Worm (Caenorhabditis elegans) whole organism, L1 larva: ENCODE data around the gene cpg-1.

ENCODE experiments used
- blmp-1 ChIP-seq: fragments of 150-350 bp; optimal IDR thresholded peaks from 2 replicates; lab custom pipeline; 2014; ENCODE audit warnings: missing biosample characterization, missing genetic modification characterization
- ceh-8 ChIP-seq: fragments of 200-800 bp; sonication (Bioruptor generic); optimal IDR thresholded peaks from 2 replicates; lab custom pipeline; 2018; ENCODE audit warnings: mild to moderate bottlenecking, missing genetic modification characterization, moderate library complexity, missing compliant biosample characterization
- ceh-82 ChIP-seq, 3 experiments: fragments of 150-350 bp in 1 of 3; sonication (generic microtip) in 2 of 3; optimal IDR thresholded peaks; 2 replicates each; lab custom pipeline; 2014 to 2017; ENCODE audit warnings: missing biosample characterization in 3 of 3, missing genetic modification characterization in 3 of 3
- ceh-88 ChIP-seq: fragments of 200-800 bp; sonication (Bioruptor generic); IDR thresholded peaks from 2 replicates; pipeline ENCODE4 v1.3.6; 2022; ENCODE audit warnings: missing genetic modification characterization, missing compliant biosample characterization
- ceh-90 ChIP-seq: sonication (generic microtip); optimal IDR thresholded peaks from 2 replicates; lab custom pipeline; 2016; ENCODE audit warnings: missing genetic modification characterization, missing compliant biosample characterization
- ces-1 ChIP-seq: fragments of 150-350 bp; optimal IDR thresholded peaks from 2 replicates; lab custom pipeline; 2014; ENCODE audit warnings: missing biosample characterization, missing genetic modification reagents, missing genetic modification characterization
- dpl-1 ChIP-seq, 3 experiments: fragments of 150-350 bp in 2 of 3; sonication (generic microtip) in 1 of 3; optimal IDR thresholded peaks; 2 replicates each; lab custom pipeline; 2014 to 2017; ENCODE audit warnings: missing biosample characterization in 3 of 3, missing genetic modification characterization in 3 of 3, missing genetic modification reagents in 3 of 3
- dsc-1 ChIP-seq: sonication (generic microtip); optimal IDR thresholded peaks from 2 replicates; lab custom pipeline; 2016; ENCODE audit warnings: mild to moderate bottlenecking, missing genetic modification characterization, missing compliant biosample characterization
- efl-1 ChIP-seq, 4 experiments: fragments of 150-350 bp; optimal IDR thresholded peaks in 3 of 4; peaks in 1 of 4; 1 replicate in 1 of 4; 2 replicates in 3 of 4; lab custom pipeline; 2014; ENCODE audit warnings: missing biosample characterization in 2 of 4, missing genetic modification characterization in 2 of 4, missing genetic modification reagents in 2 of 4
- egl-13 ChIP-seq: sonication (generic microtip); optimal IDR thresholded peaks from 2 replicates; lab custom pipeline; 2016; ENCODE audit warnings: missing genotype, missing genetic modification reagents, missing genetic modification characterization, missing compliant biosample characterization
- elt-2 ChIP-seq: sonication (generic microtip); optimal IDR thresholded peaks from 2 replicates; lab custom pipeline; 2016; ENCODE audit warnings: missing genetic modification characterization, mild to moderate bottlenecking, inconsistent platforms, missing compliant biosample characterization, missing genetic modification reagents
- elt-3 ChIP-seq, 6 experiments: fragments of 150-350 bp in 1 of 6; sonication (generic microtip); optimal IDR thresholded peaks; 2 replicates each; lab custom pipeline; 2017 to 2018; ENCODE audit warnings: missing biosample characterization in 6 of 6, missing genetic modification characterization in 6 of 6, inconsistent platforms in 1 of 6
- fkh-10 ChIP-seq: sonication (generic microtip); optimal IDR thresholded peaks from 2 replicates; lab custom pipeline; 2017; ENCODE audit warnings: missing biosample characterization, missing genetic modification reagents, missing genetic modification characterization
- fkh-4 ChIP-seq: sonication (generic microtip); optimal IDR thresholded peaks from 2 replicates; lab custom pipeline; 2016; ENCODE audit warnings: missing compliant biosample characterization, missing genetic modification characterization, borderline replicate concordance
- fkh-8 ChIP-seq: sonication (generic microtip); optimal IDR thresholded peaks from 2 replicates; lab custom pipeline; 2016; ENCODE audit warnings: mild to moderate bottlenecking, missing genetic modification characterization, missing compliant biosample characterization
- hpl-2 ChIP-seq: fragments of 150-350 bp; optimal IDR thresholded peaks from 2 replicates; lab custom pipeline; 2014; ENCODE audit warnings: missing biosample characterization, missing genetic modification reagents, missing genetic modification characterization
- isw-1 ChIP-seq: fragments of 200-800 bp; sonication (Bioruptor generic); IDR thresholded peaks from 2 replicates; pipeline ENCODE4 v1.3.6; 2022; ENCODE audit warnings: missing genetic modification characterization, missing compliant biosample characterization
- jun-1 ChIP-seq: fragments of 150-350 bp; optimal IDR thresholded peaks from 2 replicates; lab custom pipeline; 2014; ENCODE audit warnings: missing biosample characterization, missing genetic modification reagents, missing genetic modification characterization
- lin-14 ChIP-seq: fragments of 200-800 bp; sonication (Bioruptor generic); optimal IDR thresholded peaks from 2 replicates; lab custom pipeline; 2018; ENCODE audit warnings: mild to moderate bottlenecking, missing genetic modification characterization, moderate library complexity, missing compliant biosample characterization
- lin-35 ChIP-seq, 2 experiments: fragments of 150-350 bp; optimal IDR thresholded peaks; 2 replicates each; lab custom pipeline; 2014; ENCODE audit warnings: missing biosample characterization in 2 of 2, missing genetic modification characterization in 2 of 2, missing genetic modification reagents in 2 of 2
- lin-39 ChIP-seq: fragments of 150-350 bp; optimal IDR thresholded peaks from 2 replicates; lab custom pipeline; 2014; ENCODE audit warnings: missing biosample characterization, missing genetic modification reagents, missing genetic modification characterization
- lsy-2 ChIP-seq, 2 experiments: fragments of 150-350 bp; optimal IDR thresholded peaks; 2 replicates each; lab custom pipeline; 2014; ENCODE audit warnings: missing biosample characterization in 2 of 2, missing genetic modification characterization in 2 of 2
- mdl-1 ChIP-seq, 2 experiments: fragments of 150-350 bp; optimal IDR thresholded peaks; 2 replicates each; lab custom pipeline; 2014 to 2017; ENCODE audit warnings: missing biosample characterization in 2 of 2, missing genetic modification characterization in 2 of 2, inconsistent platforms in 1 of 2
- mep-1 ChIP-seq: fragments of 150-350 bp; optimal IDR thresholded peaks from 2 replicates; lab custom pipeline; 2014; ENCODE audit warnings: missing biosample characterization, missing genetic modification characterization
- nhr-237 ChIP-seq: fragments of 150-350 bp; optimal IDR thresholded peaks from 2 replicates; lab custom pipeline; 2014; ENCODE audit warnings: missing biosample characterization, missing genetic modification characterization
- nhr-47 ChIP-seq: sonication (generic microtip); optimal IDR thresholded peaks from 2 replicates; lab custom pipeline; 2016; ENCODE audit warnings: mild to moderate bottlenecking, missing genetic modification characterization, moderate library complexity, missing compliant biosample characterization
- nhr-71 ChIP-seq: sonication (generic microtip); optimal IDR thresholded peaks from 2 replicates; lab custom pipeline; 2016; ENCODE audit warnings: mild to moderate bottlenecking, missing genetic modification characterization, moderate library complexity, missing compliant biosample characterization
- nhr-85 ChIP-seq: sonication (generic microtip); peaks from one replicate; lab custom pipeline; 2016; ENCODE audit warnings: missing genetic modification characterization, inconsistent platforms, missing compliant biosample characterization
- pax-3 ChIP-seq: fragments of 200-800 bp; sonication (Bioruptor generic); optimal IDR thresholded peaks from 2 replicates; lab custom pipeline; 2018; ENCODE audit warnings: mild to moderate bottlenecking, missing genetic modification characterization, moderate library complexity, missing compliant biosample characterization
- pqm-1 ChIP-seq: sonication (generic microtip); optimal IDR thresholded peaks from 3 replicates; lab custom pipeline; 2017; ENCODE audit warnings: missing biosample characterization, missing genetic modification characterization
- rnt-1 ChIP-seq: sonication (generic microtip); optimal IDR thresholded peaks from 2 replicates; lab custom pipeline; 2016; ENCODE audit warnings: mild to moderate bottlenecking, missing genetic modification characterization, moderate library complexity, missing compliant biosample characterization
- skn-1 ChIP-seq: fragments of 150-350 bp; optimal IDR thresholded peaks from 2 replicates; lab custom pipeline; 2014; ENCODE audit warnings: missing biosample characterization, missing genetic modification characterization
- snu-23 ChIP-seq: sonication (generic microtip); optimal IDR thresholded peaks from 2 replicates; lab custom pipeline; 2016; ENCODE audit warnings: missing genetic modification characterization, missing compliant biosample characterization
- sptf-1 ChIP-seq: fragments of 150-350 bp; optimal IDR thresholded peaks from 2 replicates; lab custom pipeline; 2014; ENCODE audit warnings: missing biosample characterization, missing genetic modification characterization
- swsn-7 ChIP-seq: sonication (generic microtip); optimal IDR thresholded peaks from 2 replicates; lab custom pipeline; 2016; ENCODE audit warnings: missing genetic modification characterization, missing compliant biosample characterization
- tbx-2 ChIP-seq: sonication (generic microtip); optimal IDR thresholded peaks from 2 replicates; lab custom pipeline; 2016; ENCODE audit warnings: missing genetic modification characterization, missing compliant biosample characterization
- unc-30 ChIP-seq: sonication (generic microtip); optimal IDR thresholded peaks from 2 replicates; lab custom pipeline; 2017; ENCODE audit warnings: missing biosample characterization, missing genetic modification characterization
- unc-86 ChIP-seq: sonication (generic microtip); optimal IDR thresholded peaks from 2 replicates; lab custom pipeline; 2016; ENCODE audit warnings: missing genetic modification characterization, missing compliant biosample characterization
- unc-98 ChIP-seq: fragments of 200-800 bp; sonication (Bioruptor generic); IDR thresholded peaks from 2 replicates; pipeline ENCODE4 v1.3.6; 2022; ENCODE audit warnings: missing genetic modification characterization, missing compliant biosample characterization
- xbp-1 ChIP-seq: sonication (generic microtip); optimal IDR thresholded peaks from 2 replicates; lab custom pipeline; 2016; ENCODE audit warnings: missing genetic modification characterization, missing compliant biosample characterization
- ztf-4 ChIP-seq: fragments of 150-350 bp; optimal IDR thresholded peaks from 2 replicates; lab custom pipeline; 2014; ENCODE audit warnings: missing biosample characterization, missing genetic modification characterization

Gene cpg-1

DNA sequence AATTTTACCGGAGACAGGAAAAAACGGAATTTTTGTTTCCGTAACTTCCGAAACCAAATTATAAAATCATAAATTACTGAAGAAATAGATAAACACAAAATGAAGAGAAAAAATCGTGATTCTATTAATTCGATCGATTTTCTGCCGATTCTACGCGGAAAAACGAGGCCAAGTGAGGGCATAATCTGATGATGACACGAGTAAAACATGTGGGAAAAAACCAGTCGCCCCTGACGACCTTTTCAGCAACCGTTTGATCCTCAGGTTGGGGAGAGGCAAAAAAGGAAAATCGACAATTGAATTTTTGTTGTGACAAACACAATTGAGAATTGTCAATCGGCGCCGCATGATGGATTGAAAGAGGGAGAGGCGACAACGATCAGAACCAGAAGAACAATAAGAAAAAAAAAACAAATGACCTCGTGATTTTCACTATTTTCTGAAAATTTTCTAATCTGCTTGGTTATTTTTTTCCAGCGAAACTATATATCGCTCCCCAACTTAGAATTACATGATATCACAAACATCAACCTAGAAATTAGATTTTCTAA, 15.8 kb downstream of the cpg-1 start (continued):
- TF ChIP-seq ceh-90 (tag; lab: Kevin White, UChicago) (no peak), mdl-1 (tag; optimal IDR thresholded peaks at IDR 0.05; lab: Kevin White, UChicago) (peak in 1 of 2 experiments; percentile 7), hpl-2 (GFP tag; lab: Kevin White, UChicago) (no peak), jun-1 (tag; lab: Kevin White, UChicago) (no peak), mep-1 (tag; lab: Kevin White, UChicago) (no peak), pax-3 (tag; lab: Kevin White, UChicago) (no peak), lin-39 (no peak), elt-3 (tag; optimal IDR thresholded peaks at IDR 0.05; lab: Kevin White, UChicago) (no peak), rnt-1 (tag; lab: Kevin White, UChicago) (no peak), lin-35 (GFP tag; optimal IDR thresholded peaks at IDR 0.05; lab: Kevin White, UChicago) (peak in 1 of 2 experiments; percentile 18), unc-30 (tag; lab: Kevin White, UChicago) (no peak), blmp-1 (peak; percentile 45), ztf-4 (tag; lab: Kevin White, UChicago) (peak; percentile 10), pqm-1 (no peak), nhr-85 (peak; percentile 89)
- TF ChIP-seq, all 84 proteins: peak for 9

DNA sequence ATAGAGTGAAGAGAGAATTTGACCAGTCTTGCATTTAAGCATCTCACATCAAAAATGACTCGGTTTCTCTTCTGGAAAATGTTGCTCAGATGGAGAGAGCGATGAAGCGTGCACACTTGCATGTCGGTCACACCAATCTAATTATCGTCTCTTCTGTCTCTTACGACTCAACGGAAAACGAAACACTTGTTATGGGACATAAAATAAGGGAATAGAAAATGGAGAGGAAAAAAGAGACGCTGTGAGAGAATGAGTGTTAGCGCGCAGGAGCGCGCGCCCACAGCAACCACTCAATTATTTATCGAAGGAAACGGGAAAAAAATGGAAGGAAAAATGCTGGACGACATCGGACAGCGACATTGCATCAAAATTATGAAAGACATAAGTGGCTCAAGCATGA, 16.6 kb downstream of the cpg-1 start:
- TF ChIP-seq blmp-1 (peak; percentile 20), nhr-237 (tag; lab: Kevin White, UChicago) (peak; percentile 1), fkh-8 (tag; lab: Kevin White, UChicago) (peak; percentile 64), nhr-71 (tag; lab: Kevin White, UChicago) (peak; percentile 26), efl-1 (optimal IDR thresholded peaks at IDR 0.05; lab: Kevin White, UChicago) (peak in 1 of 2 experiments; percentile 4), efl-1 (GFP tag; optimal IDR thresholded peaks at IDR 0.05 in 1 of 2; lab: Kevin White, UChicago) (no peak), isw-1 (GFP tag; lab: Robert Waterston, UW) (no peak), fkh-10 (GFP tag; lab: Kevin White, UChicago) (peak; percentile 60), egl-13 (tag; lab: Kevin White, UChicago) (peak; percentile 64), ces-1 (peak; percentile 36), lin-35 (GFP tag; optimal IDR thresholded peaks at IDR 0.05; lab: Kevin White, UChicago) (peak in 1 of 2 experiments; percentile 34), unc-86 (tag; lab: Kevin White, UChicago) (peak; percentile 62), fkh-4 (tag; lab: Kevin White, UChicago) (peak; percentile 12), unc-98 (GFP tag; lab: Robert Waterston, UW) (no peak), elt-2 (no peak), tbx-2 (tag; lab: Kevin White, UChicago) (peak; percentile 68), nhr-47 (tag; lab: Kevin White, UChicago) (peak; percentile 58), skn-1 (tag; lab: Kevin White, UChicago) (no peak), dpl-1 (GFP tag; optimal IDR thresholded peaks at IDR 0.05; lab: Kevin White, UChicago) (peak in 1 of 3 experiments; percentile 0), ceh-8 (peak; percentile 7), mdl-1 (tag; optimal IDR thresholded peaks at IDR 0.05; lab: Kevin White, UChicago) (peak in 1 of 2 experiments; percentile 49), lin-14 (GFP tag; lab: Kevin White, UChicago) (peak; percentile 91), swsn-7 (tag; lab: Kevin White, UChicago) (peak; percentile 36), snu-23 (GFP tag; lab: Kevin White, UChicago) (peak; percentile 32), lsy-2 (tag; optimal IDR thresholded peaks at IDR 0.05; lab: Kevin White, UChicago) (peak in 1 of 2 experiments; percentile 58), ceh-88 (GFP tag; lab: Robert Waterston, UW) (no peak), dsc-1 (peak; percentile 81), ceh-82 (tag; optimal IDR thresholded peaks at IDR 0.05; lab: Kevin White, UChicago) (peak in 1 of 3 experiments; percentile 39), xbp-1 (tag; lab: Kevin White, UChicago) (peak; percentile 37), sptf-1 (tag; lab: Kevin White, UChicago) (no peak)
